Fruit fly (Drosophila melanogaster) whole organism, embryonic: Measurements from ENCODE around the gene CG17028.

Experiments used
- Atf6 ChIP-seq: fragments of 200-800 bp; sonication (Bioruptor generic); IDR thresholded peaks from 2 replicates; pipeline ENCODE4 v1.3.6; 2022; ENCODE audit warnings: missing biosample characterization, missing genetic modification characterization
- Awh ChIP-seq: fragments of 200-800 bp; sonication (Bioruptor generic); IDR thresholded peaks from 2 replicates; pipeline ENCODE4, ENCODE4 v1.3.6; 2022; ENCODE audit warnings: missing biosample characterization, missing genetic modification characterization
- B-H2 ChIP-seq: fragments of 200-800 bp; sonication (Bioruptor generic); optimal IDR thresholded peaks from 2 replicates; lab custom pipeline; 2018; ENCODE audit warnings: missing biosample characterization, mild to moderate bottlenecking, missing genetic modification characterization
- Blimp-1 ChIP-seq: fragments of 200-800 bp; sonication (Bioruptor generic); optimal IDR thresholded peaks from 3 replicates; lab custom pipeline; 2018; ENCODE audit warnings: missing biosample characterization, missing genetic modification characterization, mild to moderate bottlenecking, moderate library complexity, missing genetic modification reagents
- C15 ChIP-seq: fragments of 200-800 bp; sonication (Bioruptor generic); IDR thresholded peaks from 3 replicates; pipeline ENCODE4 v1.3.6; 2022; ENCODE audit warnings: missing biosample characterization, missing genetic modification characterization
- CG1024 ChIP-seq: fragments of 200-800 bp; sonication (Bioruptor generic); IDR thresholded peaks from 2 replicates; pipeline ENCODE4 v1.3.6; 2022; ENCODE audit warnings: missing biosample characterization, missing genetic modification characterization
- CG10274 ChIP-seq: fragments of 200-800 bp; sonication (Bioruptor generic); optimal IDR thresholded peaks from 3 replicates; lab custom pipeline; 2017; ENCODE audit warnings: missing biosample characterization, mild to moderate bottlenecking, missing genetic modification characterization
- CG10543 ChIP-seq: fragments of 200-800 bp; sonication (Bioruptor generic); optimal IDR thresholded peaks from 3 replicates; lab custom pipeline; 2017; ENCODE audit warnings: missing biosample characterization, mild to moderate bottlenecking, missing genetic modification characterization, moderate library complexity
- CG11085 ChIP-seq: fragments of 200-800 bp; sonication (Bioruptor generic); IDR thresholded peaks from 2 replicates; pipeline ENCODE4 v1.3.6; 2022; ENCODE audit warnings: missing biosample characterization, missing genetic modification characterization
- CG12659 ChIP-seq: fragments of 200-800 bp; sonication (Bioruptor generic); optimal IDR thresholded peaks from 3 replicates; lab custom pipeline; 2017; ENCODE audit warnings: mild to moderate bottlenecking, missing biosample characterization, missing genetic modification reagents, missing genetic modification characterization
- CG12769 ChIP-seq: fragments of 200-800 bp; sonication (Bioruptor generic); optimal IDR thresholded peaks from 2 replicates; lab custom pipeline; 2019; ENCODE audit warnings: missing biosample characterization, mild to moderate bottlenecking, missing genetic modification characterization, moderate library complexity
- CG13287 ChIP-seq: fragments of 200-800 bp; sonication (Bioruptor generic); IDR thresholded peaks from 2 replicates; pipeline ENCODE4 v1.3.6; 2022; ENCODE audit warnings: missing biosample characterization, missing genetic modification characterization; ENCODE audit not compliant: partially characterized antibody
- CG1529 ChIP-seq: fragments of 200-800 bp; sonication (Bioruptor generic); optimal IDR thresholded peaks from 3 replicates; lab custom pipeline; 2018; ENCODE audit warnings: missing biosample characterization, missing genetic modification characterization
- CG16863 ChIP-seq: fragments of 200-800 bp; sonication (Bioruptor generic); optimal IDR thresholded peaks from 3 replicates; lab custom pipeline; 2016; ENCODE audit warnings: missing biosample characterization, missing genetic modification characterization
- CG18599 ChIP-seq: fragments of 200-800 bp; sonication (Bioruptor generic); optimal IDR thresholded peaks from 3 replicates; lab custom pipeline; 2017; ENCODE audit warnings: missing biosample characterization, missing genetic modification characterization, mild to moderate bottlenecking, moderate library complexity, missing genetic modification reagents
- CG2202 ChIP-seq: fragments of 200-800 bp; sonication (Bioruptor generic); optimal IDR thresholded peaks from 2 replicates; lab custom pipeline; 2018; ENCODE audit warnings: missing biosample characterization, mild to moderate bottlenecking, missing genetic modification characterization
- CG3407 ChIP-seq: fragments of 200-800 bp; sonication (Bioruptor generic); optimal IDR thresholded peaks from 2 replicates; lab custom pipeline; 2018; ENCODE audit warnings: missing biosample characterization, mild to moderate bottlenecking, missing genetic modification characterization
- CG3726 ChIP-seq: fragments of 200-800 bp; sonication (Bioruptor generic); IDR thresholded peaks from 3 replicates; pipeline ENCODE4, ENCODE4 v1.3.6; 2022; ENCODE audit warnings: missing biosample characterization, missing genetic modification characterization
- CG3847 ChIP-seq: fragments of 200-800 bp; sonication (Bioruptor generic); IDR thresholded peaks from 2 replicates; pipeline ENCODE4 v1.3.6; 2022; ENCODE audit warnings: missing biosample characterization, missing genetic modification characterization
- CG4282 ChIP-seq: fragments of 200-800 bp; sonication (Bioruptor generic); optimal IDR thresholded peaks from 2 replicates; lab custom pipeline; 2016; ENCODE audit warnings: missing biosample characterization, missing genetic modification characterization
- CG5245 ChIP-seq: fragments of 200-800 bp; sonication (Bioruptor generic); optimal IDR thresholded peaks from 3 replicates; lab custom pipeline; 2016; ENCODE audit warnings: missing biosample characterization, missing genetic modification characterization
- CG7556 ChIP-seq: fragments of 200-800 bp; sonication (Bioruptor generic); optimal IDR thresholded peaks from 2 replicates; lab custom pipeline; 2017; ENCODE audit warnings: missing biosample characterization, mild to moderate bottlenecking, missing genetic modification characterization
- Deaf1 ChIP-seq: fragments of 200-800 bp; optimal IDR thresholded peaks from 3 replicates; lab custom pipeline; 2019; ENCODE audit warnings: missing biosample characterization, mild to moderate bottlenecking, missing genetic modification characterization, moderate library complexity
- Dfd ChIP-seq, 2 experiments: fragments of >200 bp; optimal IDR thresholded peaks; 2 replicates each; lab custom pipeline; 2017; ENCODE audit warnings: missing biosample characterization in 2 of 2, missing genetic modification characterization in 2 of 2
- Dip3 ChIP-seq: fragments of 200-800 bp; sonication (Bioruptor generic); optimal IDR thresholded peaks from 3 replicates; lab custom pipeline; 2016; ENCODE audit warnings: missing biosample characterization, missing genetic modification characterization
- Drgx ChIP-seq: fragments of 200-800 bp; sonication (Bioruptor generic); IDR thresholded peaks from 2 replicates; pipeline ENCODE4 v1.3.6; 2022; ENCODE audit warnings: missing biosample characterization, missing genetic modification characterization
- Eip74EF ChIP-seq, 2 experiments: fragments of 200-800 bp in 1 of 2; fragments of >200 bp in 1 of 2; sonication (Bioruptor generic) in 1 of 2; optimal IDR thresholded peaks; 2 replicates each; lab custom pipeline; 2017 to 2019; ENCODE audit warnings: missing biosample characterization in 2 of 2, missing genetic modification characterization in 2 of 2, mild to moderate bottlenecking in 1 of 2, moderate library complexity in 1 of 2
- Jarid2 ChIP-seq: fragments of 200-800 bp; sonication (Bioruptor generic); optimal IDR thresholded peaks from 3 replicates; lab custom pipeline; 2017; ENCODE audit warnings: mild to moderate bottlenecking, missing biosample characterization, missing genetic modification reagents, missing genetic modification characterization
- MTF-1 ChIP-seq: fragments of 200-800 bp; sonication (Bioruptor generic); optimal IDR thresholded peaks from 2 replicates; lab custom pipeline; 2018; ENCODE audit warnings: missing biosample characterization, mild to moderate bottlenecking, missing genetic modification characterization, borderline replicate concordance
- Taf1 ChIP-seq: fragments of 200-800 bp; sonication (Bioruptor generic); IDR thresholded peaks from 2 replicates; pipeline ENCODE4 v1.3.6; 2022; ENCODE audit warnings: missing biosample characterization, missing genetic modification characterization
- az2 ChIP-seq: fragments of 200-800 bp; sonication (Bioruptor generic); optimal IDR thresholded peaks from 3 replicates; lab custom pipeline; 2016; ENCODE audit warnings: missing biosample characterization, missing genetic modification characterization
- caup ChIP-seq: fragments of 200-800 bp; sonication (Bioruptor generic); optimal IDR thresholded peaks from 3 replicates; lab custom pipeline; 2017; ENCODE audit warnings: missing biosample characterization, mild to moderate bottlenecking, missing genetic modification characterization, moderate library complexity; ENCODE audit not compliant: severe bottlenecking
- disco-r ChIP-seq: fragments of 200-800 bp; sonication (Bioruptor generic); optimal IDR thresholded peaks from 2 replicates; lab custom pipeline; 2016; ENCODE audit warnings: missing biosample characterization, missing genetic modification characterization
- fd3F ChIP-seq: fragments of 200-800 bp; sonication (Bioruptor generic); optimal IDR thresholded peaks from 2 replicates; lab custom pipeline; 2018; ENCODE audit warnings: missing biosample characterization, mild to moderate bottlenecking, missing genetic modification characterization, moderate library complexity
- gsb-n ChIP-seq: fragments of 200-800 bp; sonication (Bioruptor generic); optimal IDR thresholded peaks from 3 replicates; lab custom pipeline; 2018; ENCODE audit warnings: missing biosample characterization, mild to moderate bottlenecking, missing genetic modification characterization
- her ChIP-seq: fragments of 200-800 bp; sonication (Bioruptor generic); optimal IDR thresholded peaks from 2 replicates; lab custom pipeline; 2016; ENCODE audit warnings: missing biosample characterization, missing genetic modification characterization
- ken ChIP-seq: fragments of 200-800 bp; sonication (Bioruptor generic); IDR thresholded peaks from 3 replicates; pipeline ENCODE4 v1.3.6; 2022; ENCODE audit warnings: missing biosample characterization, missing genetic modification characterization
- lab ChIP-seq: fragments of 200-800 bp; sonication (Bioruptor generic); optimal IDR thresholded peaks from 3 replicates; lab custom pipeline; 2017; ENCODE audit warnings: missing biosample characterization, missing genetic modification characterization, mild to moderate bottlenecking, moderate library complexity, missing genetic modification reagents
- lola ChIP-seq, 3 experiments: fragments of >200 bp in 2 of 3; fragments of 200-800 bp in 1 of 3; sonication (Bioruptor generic) in 1 of 3; optimal IDR thresholded peaks; 2 replicates each; lab custom pipeline; 2017 to 2019; ENCODE audit warnings: missing biosample characterization in 3 of 3, missing genetic modification characterization in 3 of 3, mild to moderate bottlenecking in 1 of 3, moderate library complexity in 1 of 3
- mirr ChIP-seq: fragments of 200-800 bp; sonication (Bioruptor generic); optimal IDR thresholded peaks from 3 replicates; lab custom pipeline; 2018; ENCODE audit warnings: missing biosample characterization, mild to moderate bottlenecking, missing genetic modification characterization
- nom ChIP-seq: fragments of 200-800 bp; sonication (Bioruptor generic); optimal IDR thresholded peaks from 2 replicates; lab custom pipeline; 2017; ENCODE audit warnings: missing biosample characterization, missing genetic modification characterization, mild to moderate bottlenecking, moderate library complexity, missing genetic modification reagents
- peb ChIP-seq: fragments of 200-800 bp; sonication (Bioruptor generic); IDR thresholded peaks from 2 replicates; pipeline ENCODE4 v1.3.6; 2022; ENCODE audit warnings: missing biosample characterization, missing genetic modification characterization
- rib ChIP-seq: fragments of 200-800 bp; sonication (Bioruptor generic); IDR thresholded peaks from 2 replicates; pipeline ENCODE4 v1.3.6; 2022; ENCODE audit warnings: missing biosample characterization, missing genetic modification characterization
- so ChIP-seq: fragments of 200-800 bp; sonication (Bioruptor generic); IDR thresholded peaks from 3 replicates; pipeline ENCODE4 v1.3.6; 2022; ENCODE audit warnings: missing biosample characterization, missing genetic modification characterization
- sug ChIP-seq: fragments of 200-800 bp; optimal IDR thresholded peaks from 2 replicates; lab custom pipeline; 2019; ENCODE audit warnings: missing biosample characterization, mild to moderate bottlenecking, missing genetic modification characterization, moderate library complexity
- tap ChIP-seq: fragments of 200-800 bp; optimal IDR thresholded peaks from 3 replicates; lab custom pipeline; 2019; ENCODE audit warnings: missing biosample characterization, mild to moderate bottlenecking, missing genetic modification characterization, moderate library complexity
- yki ChIP-seq: fragments of >200 bp; optimal IDR thresholded peaks from 3 replicates; lab custom pipeline; 2018
- zen ChIP-seq: fragments of 200-800 bp; sonication (Bioruptor generic); optimal IDR thresholded peaks from 3 replicates; lab custom pipeline; 2018; ENCODE audit warnings: missing biosample characterization, mild to moderate bottlenecking, missing genetic modification characterization, moderate library complexity
- zfh1 ChIP-seq: fragments of 200-800 bp; sonication (Bioruptor generic); IDR thresholded peaks from 3 replicates; pipeline ENCODE4 v1.3.6; 2022; ENCODE audit warnings: missing biosample characterization, missing genetic modification characterization

The CG17028 gene

dm6 chr3L:15958612-15959315, 19.6 kb upstream of the CG17028 start, which contains the start of gene CG17032:
TSS of gene CG17032 (plus strand) at chr3L:15958843.
- no peak for TF ChIP-seq CG5245 (GFP tag; lab: Kevin White, UChicago)
- TF ChIP-seq az2, result no peak
- no peak for TF ChIP-seq disco-r (GFP tag; lab: Kevin White, UChicago)
- TF ChIP-seq rib (GFP tag; lab: Robert Waterston, UW), result peak; percentile 78; the same call in 1 of the 2 replicates
- peak; percentile 57 for TF ChIP-seq Deaf1 (tag; lab: Kevin White, UChicago)
- peak; percentile 38 for TF ChIP-seq mirr (GFP tag; lab: Kevin White, UChicago)
- TF ChIP-seq ken, result no peak
- no peak for TF ChIP-seq CG3407
- TF ChIP-seq lab, result no peak
- peak; percentile 14; the same call in 1 of the 2 replicates for TF ChIP-seq Drgx (GFP tag; lab: Robert Waterston, UW)
- peak; percentile 67 for TF ChIP-seq B-H2
- peak; percentile 44; the same call in 1 of the 2 replicates for TF ChIP-seq Awh
- peak; percentile 96 for TF ChIP-seq CG12769 (tag; lab: Kevin White, UChicago)
- TF ChIP-seq caup (GFP tag; lab: Kevin White, UChicago), result peak; percentile 15
- no peak for TF ChIP-seq CG1529 (GFP tag; lab: Kevin White, UChicago)
- no peak for TF ChIP-seq CG2202
- TF ChIP-seq Dip3 (GFP tag; lab: Kevin White, UChicago), result no peak
- peak; percentile 95 for TF ChIP-seq sug (tag; lab: Kevin White, UChicago)
- no peak for TF ChIP-seq zen (tag; lab: Kevin White, UChicago)
- peak; percentile 82 for TF ChIP-seq CG10543 (GFP tag; lab: Kevin White, UChicago)
- TF ChIP-seq CG3847 (GFP tag; lab: Robert Waterston, UW), result no peak
- TF ChIP-seq zfh1 (GFP tag; lab: Robert Waterston, UW), result no peak
- TF ChIP-seq CG12659, result no peak
- no peak for TF ChIP-seq CG1024 (GFP tag; lab: Robert Waterston, UW)
- TF ChIP-seq MTF-1 (GFP tag; lab: Kevin White, UChicago), result no peak
- no peak for TF ChIP-seq CG18599
- peak; percentile 100 for TF ChIP-seq Blimp-1 (GFP tag; lab: Kevin White, UChicago)
- no peak for TF ChIP-seq C15
- no peak for TF ChIP-seq Jarid2
- peak; percentile 28; the same call in 1 of the 2 replicates for TF ChIP-seq CG13287
- TF ChIP-seq CG4282 (GFP tag; lab: Kevin White, UChicago), result no peak
- no peak for TF ChIP-seq CG10274
- no peak for TF ChIP-seq fd3F
- no peak for TF ChIP-seq peb
- peak; percentile 39 for TF ChIP-seq nom (GFP tag; lab: Kevin White, UChicago)
- no peak for TF ChIP-seq gsb-n
- no peak for TF ChIP-seq lola (GFP tag; optimal IDR thresholded peaks at IDR 0.05; lab: Kevin White, UChicago)
- no peak for TF ChIP-seq CG16863 (GFP tag; lab: Kevin White, UChicago)
- TF ChIP-seq Taf1 (GFP tag; lab: Robert Waterston, UW), result no peak
- no peak for TF ChIP-seq yki (lab: Kevin White, UChicago)
- TF ChIP-seq CG3726 (GFP tag; lab: Robert Waterston, UW), result no peak
- TF ChIP-seq Atf6 (GFP tag; lab: Robert Waterston, UW), result 0 out of 2 replicates have a peak, but pooled peaks have one; percentile 21
- 0 out of 3 replicates have a peak, but pooled peaks have one; percentile 6 for TF ChIP-seq so (GFP tag; lab: Robert Waterston, UW)
- TF ChIP-seq Eip74EF (GFP tag; optimal IDR thresholded peaks at IDR 0.05; lab: Kevin White, UChicago), result peak in 1 of 2 experiments; percentile 58
- TF ChIP-seq CG7556 (GFP tag; lab: Kevin White, UChicago), result no peak
- no peak for TF ChIP-seq her (GFP tag; lab: Kevin White, UChicago)
- no peak for TF ChIP-seq tap (tag; lab: Kevin White, UChicago)
- TF ChIP-seq Dfd (GFP tag; optimal IDR thresholded peaks at IDR 0.05; lab: Kevin White, UChicago), result no peak
- TF ChIP-seq CG11085, result no peak
